Fruit fly (Drosophila melanogaster) whole organism, embryonic: ENCODE measurements around the gene ato.
A peak's percentile ranks its signal among the peaks of the same experiment; 100 is the strongest.

Source experiments
- Bteb2 ChIP-seq: fragments of 200-800 bp; sonication (Bioruptor generic); optimal IDR thresholded peaks from 2 replicates; lab custom pipeline; 2016; ENCODE audit warnings: missing biosample characterization, missing genetic modification characterization
- CG1024 ChIP-seq: fragments of 200-800 bp; sonication (Bioruptor generic); IDR thresholded peaks from 2 replicates; pipeline ENCODE4 v1.3.6; 2022; ENCODE audit warnings: missing biosample characterization, missing genetic modification characterization
- CG11456 ChIP-seq: fragments of 200-800 bp; sonication (Bioruptor generic); IDR thresholded peaks from 3 replicates; pipeline ENCODE4 v1.3.6; 2022; ENCODE audit warnings: missing biosample characterization, missing genetic modification characterization
- CG14014 ChIP-seq: fragments of 200-800 bp; sonication (Bioruptor generic); IDR thresholded peaks from 2 replicates; pipeline ENCODE4 v1.3.6; 2022; ENCODE audit warnings: missing biosample characterization, missing genetic modification characterization
- CG14441 ChIP-seq: fragments of 200-800 bp; sonication (Bioruptor generic); IDR thresholded peaks from 2 replicates; pipeline ENCODE4 v1.3.6; 2022; ENCODE audit warnings: missing biosample characterization, missing genetic modification characterization
- CG14710 ChIP-seq: fragments of 200-800 bp; sonication (Bioruptor generic); optimal IDR thresholded peaks from 3 replicates; lab custom pipeline; 2019; ENCODE audit warnings: missing biosample characterization, mild to moderate bottlenecking, missing genetic modification characterization, moderate library complexity
- CG15011 ChIP-seq: fragments of 200-800 bp; sonication (Bioruptor generic); optimal IDR thresholded peaks from 3 replicates; lab custom pipeline; 2018; ENCODE audit warnings: missing biosample characterization, mild to moderate bottlenecking, missing genetic modification characterization
- CG15601 ChIP-seq: fragments of 200-800 bp; sonication (Bioruptor generic); optimal IDR thresholded peaks from 3 replicates; lab custom pipeline; 2019; ENCODE audit warnings: missing biosample characterization, mild to moderate bottlenecking, missing genetic modification characterization, moderate library complexity
- CG1602 ChIP-seq: fragments of 200-800 bp; sonication (Bioruptor generic); optimal IDR thresholded peaks from 3 replicates; lab custom pipeline; 2016; ENCODE audit warnings: missing biosample characterization, missing genetic modification characterization
- CG2116 ChIP-seq: fragments of 200-800 bp; sonication (Bioruptor generic); optimal IDR thresholded peaks from 3 replicates; lab custom pipeline; 2018; ENCODE audit warnings: missing biosample characterization, mild to moderate bottlenecking, missing genetic modification characterization
- CG33213 ChIP-seq: fragments of 200-800 bp; sonication (Bioruptor generic); optimal IDR thresholded peaks from 3 replicates; lab custom pipeline; 2016; ENCODE audit warnings: missing biosample characterization, missing genetic modification characterization
- CG3847 ChIP-seq: fragments of 200-800 bp; sonication (Bioruptor generic); IDR thresholded peaks from 2 replicates; pipeline ENCODE4 v1.3.6; 2022; ENCODE audit warnings: missing biosample characterization, missing genetic modification characterization
- CG4617 ChIP-seq: fragments of 200-800 bp; sonication (Bioruptor generic); optimal IDR thresholded peaks from 3 replicates; lab custom pipeline; 2016; ENCODE audit warnings: missing biosample characterization, missing genetic modification characterization, borderline replicate concordance
- CG7786 ChIP-seq: fragments of 200-800 bp; sonication (Bioruptor generic); optimal IDR thresholded peaks from 2 replicates; lab custom pipeline; 2016; ENCODE audit warnings: missing biosample characterization, missing genetic modification characterization
- CG8089 ChIP-seq: fragments of 200-800 bp; sonication (Bioruptor generic); optimal IDR thresholded peaks from 3 replicates; lab custom pipeline; 2016; ENCODE audit warnings: missing biosample characterization, missing genetic modification characterization
- CG8478 ChIP-seq: fragments of >200 bp; optimal IDR thresholded peaks from 2 replicates; lab custom pipeline; 2018
- CG9797 ChIP-seq: fragments of 200-800 bp; sonication (Bioruptor generic); optimal IDR thresholded peaks from 3 replicates; lab custom pipeline; 2018; ENCODE audit warnings: missing biosample characterization, mild to moderate bottlenecking, missing genetic modification characterization
- CkIIα-i1 ChIP-seq: fragments of 200-800 bp; sonication (Bioruptor generic); IDR thresholded peaks from 2 replicates; pipeline ENCODE4 v1.3.6; 2022; ENCODE audit warnings: missing biosample characterization, missing genetic modification characterization
- Dip2 ChIP-seq: fragments of 200-800 bp; sonication (Bioruptor generic); IDR thresholded peaks from 2 replicates; pipeline ENCODE4 v1.3.6; 2022; ENCODE audit warnings: missing biosample characterization, missing genetic modification characterization
- Dp ChIP-seq: fragments of 200-800 bp; sonication (Bioruptor generic); optimal IDR thresholded peaks from 2 replicates; lab custom pipeline; 2018; ENCODE audit warnings: missing biosample characterization, mild to moderate bottlenecking, missing genetic modification characterization, moderate library complexity
- Dref ChIP-seq: fragments of 200-800 bp; sonication (Bioruptor generic); IDR thresholded peaks from 2 replicates; pipeline ENCODE4 v1.3.6; 2022; ENCODE audit warnings: missing biosample characterization, missing genetic modification characterization
- E2f2 ChIP-seq: fragments of 200-800 bp; sonication (Bioruptor generic); IDR thresholded peaks from 2 replicates; pipeline ENCODE4 v1.3.6; 2022; ENCODE audit warnings: missing biosample characterization, missing genetic modification characterization
- Fer1 ChIP-seq: fragments of 200-800 bp; sonication (Bioruptor generic); optimal IDR thresholded peaks from 2 replicates; lab custom pipeline; 2017; ENCODE audit warnings: missing biosample characterization, mild to moderate bottlenecking, missing genetic modification characterization
- Gug ChIP-seq: fragments of 200-800 bp; sonication (Bioruptor generic); IDR thresholded peaks from 4 replicates; pipeline ENCODE4 v1.3.6; 2022; ENCODE audit warnings: missing biosample characterization, missing genetic modification characterization
- MESR4 ChIP-seq: fragments of 200-800 bp; sonication (Bioruptor generic); optimal IDR thresholded peaks from 2 replicates; lab custom pipeline; 2018; ENCODE audit warnings: missing biosample characterization, mild to moderate bottlenecking, missing genetic modification characterization, moderate library complexity
- Mes4 ChIP-seq: fragments of 200-800 bp; sonication (Bioruptor generic); optimal IDR thresholded peaks from 2 replicates; lab custom pipeline; 2016; ENCODE audit warnings: missing biosample characterization, missing genetic modification characterization
- Pdp1 ChIP-seq, 2 experiments: fragments of 200-800 bp; sonication (Bioruptor generic); optimal IDR thresholded peaks; 3 replicates each; lab custom pipeline; 2016; ENCODE audit warnings: missing biosample characterization in 2 of 2, missing genetic modification characterization in 2 of 2, mild to moderate bottlenecking in 1 of 2, moderate library complexity in 1 of 2
- Stat92E ChIP-seq, 3 experiments: fragments of >200 bp in 2 of 3; fragments of 200-800 bp in 1 of 3; sonication (Bioruptor generic) in 1 of 3; optimal IDR thresholded peaks; 2 replicates each; lab custom pipeline; 2017 to 2019; ENCODE audit warnings: missing biosample characterization in 3 of 3, missing genetic modification characterization in 3 of 3, mild to moderate bottlenecking in 1 of 3, moderate library complexity in 1 of 3
- Trl ChIP-seq, 3 experiments: fragments of >200 bp in 2 of 3; fragments of 200-800 bp in 1 of 3; sonication (Bioruptor generic) in 1 of 3; optimal IDR thresholded peaks; 2 replicates in 1 of 3; 3 replicates in 2 of 3; lab custom pipeline; 2016 to 2017; ENCODE audit warnings: missing biosample characterization in 1 of 3, missing genetic modification characterization in 1 of 3
- az2 ChIP-seq: fragments of 200-800 bp; sonication (Bioruptor generic); optimal IDR thresholded peaks from 3 replicates; lab custom pipeline; 2016; ENCODE audit warnings: missing biosample characterization, missing genetic modification characterization
- dysf ChIP-seq: fragments of 200-800 bp; sonication (Bioruptor generic); IDR thresholded peaks from 3 replicates; pipeline ENCODE4 v1.3.6; 2022; ENCODE audit warnings: missing biosample characterization, missing genetic modification characterization
- fd3F ChIP-seq: fragments of 200-800 bp; sonication (Bioruptor generic); optimal IDR thresholded peaks from 2 replicates; lab custom pipeline; 2018; ENCODE audit warnings: missing biosample characterization, mild to moderate bottlenecking, missing genetic modification characterization, moderate library complexity
- gfzf ChIP-seq: fragments of 200-800 bp; sonication (Bioruptor generic); optimal IDR thresholded peaks from 2 replicates; lab custom pipeline; 2016; ENCODE audit warnings: missing biosample characterization, mild to moderate bottlenecking, missing genetic modification characterization, moderate library complexity
- ind ChIP-seq: fragments of 200-800 bp; sonication (Bioruptor generic); optimal IDR thresholded peaks from 3 replicates; lab custom pipeline; 2016; ENCODE audit warnings: missing biosample characterization, missing genetic modification characterization
- klu ChIP-seq: fragments of 200-800 bp; sonication (Bioruptor generic); IDR thresholded peaks from 2 replicates; pipeline ENCODE4 v1.3.6; 2022; ENCODE audit warnings: missing biosample characterization, missing genetic modification characterization
- lola ChIP-seq, 3 experiments: fragments of >200 bp in 2 of 3; fragments of 200-800 bp in 1 of 3; sonication (Bioruptor generic) in 1 of 3; optimal IDR thresholded peaks; 2 replicates each; lab custom pipeline; 2017 to 2019; ENCODE audit warnings: missing biosample characterization in 3 of 3, missing genetic modification characterization in 3 of 3, mild to moderate bottlenecking in 1 of 3, moderate library complexity in 1 of 3
- onecut ChIP-seq: fragments of 200-800 bp; sonication (Bioruptor generic); IDR thresholded peaks from 2 replicates; pipeline ENCODE4 v1.3.6; 2022; ENCODE audit warnings: missing biosample characterization, missing genetic modification characterization
- pb ChIP-seq: fragments of 200-800 bp; sonication (Bioruptor generic); optimal IDR thresholded peaks from 3 replicates; lab custom pipeline; 2016; ENCODE audit warnings: missing biosample characterization, missing genetic modification characterization
- phol ChIP-seq: fragments of 200-800 bp; sonication (Bioruptor generic); optimal IDR thresholded peaks from 3 replicates; lab custom pipeline; 2018; ENCODE audit warnings: missing biosample characterization, mild to moderate bottlenecking, missing genetic modification characterization, moderate library complexity
- pita ChIP-seq: fragments of 200-800 bp; sonication (Bioruptor generic); optimal IDR thresholded peaks from 2 replicates; lab custom pipeline; 2017; ENCODE audit warnings: missing biosample characterization, mild to moderate bottlenecking, missing genetic modification characterization
- pnt ChIP-seq: fragments of 200-800 bp; sonication (Bioruptor generic); optimal IDR thresholded peaks from 3 replicates; lab custom pipeline; 2016; ENCODE audit warnings: missing biosample characterization, missing genetic modification characterization
- pzg ChIP-seq: fragments of 200-800 bp; sonication (Bioruptor generic); optimal IDR thresholded peaks from 3 replicates; lab custom pipeline; 2018; ENCODE audit warnings: missing biosample characterization, mild to moderate bottlenecking, missing genetic modification characterization, moderate library complexity
- repo ChIP-seq: fragments of 200-800 bp; sonication (Bioruptor generic); optimal IDR thresholded peaks from 2 replicates; lab custom pipeline; 2016; ENCODE audit warnings: missing biosample characterization, missing genetic modification characterization
- sens-2 ChIP-seq: fragments of 200-800 bp; sonication (Bioruptor generic); IDR thresholded peaks from 2 replicates; pipeline ENCODE4 v1.3.6; 2022; ENCODE audit warnings: missing biosample characterization, missing genetic modification characterization
- sima ChIP-seq: fragments of 200-800 bp; sonication (Bioruptor generic); optimal IDR thresholded peaks from 2 replicates; lab custom pipeline; 2016; ENCODE audit warnings: missing biosample characterization, missing genetic modification characterization
- stwl ChIP-seq: fragments of 200-800 bp; sonication (Bioruptor generic); optimal IDR thresholded peaks from 3 replicates; lab custom pipeline; 2018; ENCODE audit warnings: missing biosample characterization, mild to moderate bottlenecking, missing genetic modification characterization, moderate library complexity
- tup ChIP-seq: fragments of 200-800 bp; sonication (Bioruptor generic); optimal IDR thresholded peaks from 2 replicates; lab custom pipeline; 2016; ENCODE audit warnings: missing biosample characterization, mild to moderate bottlenecking, missing genetic modification characterization, moderate library complexity
- vvl ChIP-seq: fragments of 200-800 bp; sonication (Bioruptor generic); IDR thresholded peaks from 2 replicates; pipeline ENCODE4 v1.3.6; 2022; ENCODE audit warnings: missing biosample characterization, missing genetic modification characterization

Gene ato

DNA sequence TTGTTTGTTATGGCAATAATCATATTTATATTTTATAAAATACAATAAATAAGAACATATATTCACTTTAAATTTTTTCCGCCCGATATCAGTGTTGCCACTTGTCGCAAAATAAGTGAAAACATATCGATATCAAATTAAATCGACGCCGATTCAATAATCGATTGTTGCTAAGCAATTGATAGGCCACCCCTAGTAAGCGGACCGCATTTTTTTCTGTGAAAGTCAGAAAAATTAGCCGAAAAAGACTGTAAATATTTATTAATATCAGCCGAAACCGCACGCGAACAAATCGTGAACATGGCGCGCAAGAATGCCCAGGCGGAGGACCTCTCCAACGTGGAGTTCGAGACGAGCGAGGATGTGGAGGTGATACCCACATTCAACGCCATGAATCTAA lies 35.2 kb downstream of the ato start, which contains the start of gene CG7483 (continued):
- TF ChIP-seq CG8478 (lab: Kevin White, UChicago): no peak
- no peak for TF ChIP-seq CG14441
- TF ChIP-seq CG15601 (tag; lab: Kevin White, UChicago): peak; percentile 46

DNA sequence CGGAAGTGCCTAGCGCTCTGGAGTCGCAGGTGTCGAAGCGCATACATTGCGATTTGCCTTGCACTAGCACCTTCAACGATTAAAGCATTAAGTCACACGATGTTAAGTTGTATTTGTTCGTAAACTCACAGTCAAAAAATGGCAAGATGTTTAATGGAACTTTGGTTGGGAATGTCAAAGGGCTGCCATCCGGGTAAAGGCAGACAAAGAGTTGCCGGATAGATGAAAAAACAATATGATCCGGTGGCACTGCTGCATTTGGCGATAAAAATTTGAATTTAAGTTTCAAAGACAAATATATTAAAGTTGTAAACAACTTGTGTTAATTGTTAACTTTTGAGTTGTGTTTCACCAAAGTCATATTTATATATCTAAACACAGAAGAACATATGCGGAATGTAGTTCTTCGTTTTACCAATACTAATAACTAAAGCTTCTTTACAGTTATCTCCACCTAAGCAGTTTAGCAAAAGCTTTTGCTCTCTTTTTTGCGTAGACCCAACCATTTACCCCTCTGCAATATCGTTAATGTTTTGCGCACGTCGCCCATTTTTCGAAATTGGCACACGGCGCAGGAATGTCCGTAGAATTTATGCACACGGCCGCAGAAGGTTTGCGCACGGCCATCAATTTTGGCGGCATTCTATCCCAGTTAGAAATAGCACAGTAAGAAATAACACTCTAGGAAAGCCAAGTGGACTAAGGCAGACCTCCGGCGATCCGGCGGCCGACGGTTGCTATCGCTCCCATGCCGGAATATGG lies 38.7 kb downstream of the ato start, which contains the start of gene Coq2:
Gene Coq2, minus strand, starts transcription at position 200 of the 762 bp plus-strand sequence.
- TF ChIP-seq Dp (GFP tag; lab: Kevin White, UChicago): peak; percentile 93
- peak; percentile 15 for TF ChIP-seq pita
- TF ChIP-seq Gug (GFP tag; lab: Robert Waterston, UW): no peak
- no peak for TF ChIP-seq stwl (tag; lab: Kevin White, UChicago)
- TF ChIP-seq CG8089: no peak
- TF ChIP-seq CG33213 (GFP tag; lab: Kevin White, UChicago): peak; percentile 21
- TF ChIP-seq pnt (GFP tag; lab: Kevin White, UChicago): no peak
- TF ChIP-seq CG1024: no peak
- TF ChIP-seq lola (GFP tag; optimal IDR thresholded peaks at IDR 0.05; lab: Kevin White, UChicago): no peak
- TF ChIP-seq MESR4 (GFP tag; lab: Kevin White, UChicago): peak; percentile 52
- TF ChIP-seq CG15011: no peak
- no peak for TF ChIP-seq CG7786 (GFP tag; lab: Kevin White, UChicago)
- TF ChIP-seq CG4617 (GFP tag; lab: Kevin White, UChicago): peak; percentile 65
- TF ChIP-seq CG11456: no peak
- TF ChIP-seq Dref (GFP tag; lab: Robert Waterston, UW): peak; percentile 47; the same call in 1 of the 2 replicates
- peak; percentile 77 for TF ChIP-seq CG3847 (GFP tag; lab: Robert Waterston, UW)
- TF ChIP-seq E2f2 (GFP tag; lab: Robert Waterston, UW): peak; percentile 96
- no peak for TF ChIP-seq CG14014 (GFP tag; lab: Robert Waterston, UW)
- TF ChIP-seq CG9797: peak; percentile 16
- TF ChIP-seq phol: peak; percentile 25
- TF ChIP-seq Pdp1 (GFP tag; optimal IDR thresholded peaks at IDR 0.05; lab: Kevin White, UChicago): peak in 1 of 2 experiments; percentile 18
- TF ChIP-seq pb: no peak
- no peak for TF ChIP-seq tup
- peak in 1 of 2 experiments; percentile 4 for TF ChIP-seq Trl (optimal IDR thresholded peaks at IDR 0.05; lab: Kevin White, UChicago)
- TF ChIP-seq Trl (GFP tag; optimal IDR thresholded peaks at IDR 0.05; lab: Kevin White, UChicago): no peak
- TF ChIP-seq sens-2 (GFP tag; lab: Robert Waterston, UW): no peak
- TF ChIP-seq fd3F: no peak
- peak; percentile 13 for TF ChIP-seq gfzf (GFP tag; lab: Kevin White, UChicago)
- TF ChIP-seq CG1602 (GFP tag; lab: Kevin White, UChicago): no peak
- peak; percentile 29 for TF ChIP-seq CG14710
- TF ChIP-seq vvl (GFP tag; lab: Robert Waterston, UW): peak; percentile 29; the same call in 1 of the 2 replicates
- peak; percentile 84 for TF ChIP-seq CG2116
- TF ChIP-seq dysf: no peak
- no peak for TF ChIP-seq Bteb2 (GFP tag; lab: Kevin White, UChicago)
- TF ChIP-seq klu (GFP tag; lab: Robert Waterston, UW): no peak
- TF ChIP-seq Dip2: no peak
- TF ChIP-seq az2 (GFP tag; lab: Kevin White, UChicago): no peak
- TF ChIP-seq onecut (GFP tag; lab: Robert Waterston, UW): no peak
- TF ChIP-seq pzg (GFP tag; lab: Kevin White, UChicago): peak; percentile 74
- no peak for TF ChIP-seq CkIIα-i1 (GFP tag; lab: Robert Waterston, UW)
- no peak for TF ChIP-seq sima (GFP tag; lab: Kevin White, UChicago)
- TF ChIP-seq Mes4 (GFP tag; lab: Kevin White, UChicago): no peak
- TF ChIP-seq Fer1 (GFP tag; lab: Kevin White, UChicago): no peak
- TF ChIP-seq ind (GFP tag; lab: Kevin White, UChicago): no peak
- TF ChIP-seq Stat92E (GFP tag; optimal IDR thresholded peaks at IDR 0.05; lab: Kevin White, UChicago): no peak
- TF ChIP-seq repo: no peak
